Worm (Caenorhabditis elegans): Measurements from ENCODE around the gene F35D11.1.

Gene F35D11.1

DNA sequence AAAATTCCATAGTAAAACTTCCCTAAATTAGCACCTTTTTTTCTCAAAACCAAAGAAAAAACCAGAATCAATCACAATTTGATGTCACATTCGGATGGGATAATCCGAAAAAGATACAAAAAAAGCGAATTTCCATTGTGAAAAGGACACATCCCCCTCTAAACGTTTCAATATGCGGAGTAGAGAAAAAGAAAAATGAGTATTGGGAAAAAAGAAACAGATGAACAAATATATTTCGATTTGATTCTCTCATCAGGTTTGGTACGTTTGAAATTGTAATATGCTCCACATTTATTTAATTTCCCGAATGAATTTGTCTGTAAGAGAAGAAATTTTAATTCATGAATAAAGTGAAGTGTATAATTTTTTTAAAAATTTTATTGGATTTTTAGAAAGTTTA, 31.5 kb downstream of the F35D11.1 start:
- TF ChIP-seq unc-62 (GFP tag; optimal IDR thresholded peaks at IDR 0.05), result no peak

ce11 chrII:4661278-4661677, 34.6 kb downstream of the F35D11.1 start, which contains the start of gene T05A7.13:
Gene T05A7.13 (minus strand): TSS chrII:4661378.
- TF ChIP-seq unc-62 (GFP tag; optimal IDR thresholded peaks at IDR 0.05), result no peak

ce11 chrII:4663186-4663585, 36.5 kb downstream of the F35D11.1 start, which contains the start of gene T05A7.12:
Gene T05A7.12 (minus strand): TSS chrII:4663286.
- no peak for TF ChIP-seq unc-62 (GFP tag; optimal IDR thresholded peaks at IDR 0.05)

ce11 chrII:4665359-4665758, 38.7 kb downstream of the F35D11.1 start, which contains the start of gene T05A7.11:
Gene T05A7.11 (minus strand): TSS chrII:4665459.
- TF ChIP-seq unc-62 (GFP tag; optimal IDR thresholded peaks at IDR 0.05), result no peak

DNA sequence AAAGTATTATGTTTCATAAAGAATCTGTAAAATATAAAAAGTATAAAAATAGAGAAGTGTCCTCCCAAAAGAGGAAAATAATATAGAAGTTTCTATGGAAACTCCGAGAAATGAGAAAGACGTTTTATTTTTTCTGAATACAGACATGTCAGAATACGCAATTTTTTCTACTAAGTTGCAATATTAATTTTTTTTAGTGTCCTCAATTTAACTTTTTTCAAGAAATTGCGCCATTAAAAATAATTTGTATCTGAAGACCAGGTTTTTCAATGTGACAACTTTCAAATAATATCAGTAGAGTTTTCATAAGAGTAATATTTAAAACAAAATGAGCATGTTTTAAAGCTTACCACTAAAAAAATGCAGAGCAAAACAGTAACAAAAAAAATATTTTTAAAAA, 40.9 kb downstream of the F35D11.1 start, which contains the start of gene fut-5:
TSS of gene fut-5 (minus strand) at position 101 of the 400 bp plus-strand sequence.
- TF ChIP-seq unc-62 (GFP tag; optimal IDR thresholded peaks at IDR 0.05), result no peak

DNA sequence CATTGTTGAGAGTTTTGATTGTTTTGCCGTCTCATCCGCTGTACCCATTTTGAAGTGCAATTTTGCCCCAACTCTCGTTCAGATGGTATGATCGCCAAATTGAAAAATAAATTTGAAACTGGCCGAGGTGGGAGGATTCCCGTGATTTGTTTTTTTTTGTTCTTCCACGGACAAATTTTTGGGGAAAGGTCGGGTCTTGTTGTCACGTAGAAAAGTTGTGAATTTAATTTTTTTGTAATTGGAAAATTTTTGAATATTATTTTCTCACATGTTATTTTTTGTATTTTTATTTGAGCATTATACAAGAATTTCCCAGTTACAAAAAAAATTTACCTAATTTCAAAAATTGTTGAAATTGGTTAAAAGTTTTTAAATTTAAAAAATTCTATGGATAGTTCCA, 45.0 kb downstream of the F35D11.1 start, which contains the start of gene T05A7.6:
TSS of gene T05A7.6 (minus strand) at position 101 of the 400 bp plus-strand sequence.
- no peak for TF ChIP-seq unc-62 (GFP tag; optimal IDR thresholded peaks at IDR 0.05)

DNA sequence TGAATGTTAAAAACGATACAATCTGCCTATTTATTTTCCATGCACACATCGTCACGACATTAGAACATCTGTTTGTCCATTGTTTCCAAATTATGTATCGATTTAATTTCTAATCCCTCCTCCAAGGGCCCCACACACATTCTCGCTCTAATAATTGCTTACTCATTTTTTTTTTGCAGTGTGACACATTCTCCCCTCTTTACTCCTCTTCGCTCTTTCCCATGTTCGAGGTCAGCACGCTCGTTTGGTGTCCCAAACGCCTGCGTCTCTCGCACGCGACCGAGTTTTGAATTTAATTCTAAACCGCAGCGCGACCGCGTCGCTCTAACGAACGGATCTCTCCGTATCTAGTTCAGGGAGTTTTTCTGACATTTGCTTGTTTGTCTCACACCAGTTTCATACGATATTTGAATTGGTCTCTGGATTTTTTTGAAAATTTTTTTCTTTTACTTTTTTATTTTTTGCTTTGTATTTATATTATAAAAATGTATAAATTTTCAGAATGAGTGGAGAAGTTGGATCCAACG, 45.9 kb downstream of the F35D11.1 start, which contains the start of the genes clec-140 and hmg-11:
TSS of gene clec-140 (plus strand) at position 477 of the 527 bp plus-strand sequence.
TSS of gene hmg-11 (plus strand) at position 502 of the 527 bp plus-strand sequence.
- TF ChIP-seq unc-62 (GFP tag; optimal IDR thresholded peaks at IDR 0.05), result no peak

DNA sequence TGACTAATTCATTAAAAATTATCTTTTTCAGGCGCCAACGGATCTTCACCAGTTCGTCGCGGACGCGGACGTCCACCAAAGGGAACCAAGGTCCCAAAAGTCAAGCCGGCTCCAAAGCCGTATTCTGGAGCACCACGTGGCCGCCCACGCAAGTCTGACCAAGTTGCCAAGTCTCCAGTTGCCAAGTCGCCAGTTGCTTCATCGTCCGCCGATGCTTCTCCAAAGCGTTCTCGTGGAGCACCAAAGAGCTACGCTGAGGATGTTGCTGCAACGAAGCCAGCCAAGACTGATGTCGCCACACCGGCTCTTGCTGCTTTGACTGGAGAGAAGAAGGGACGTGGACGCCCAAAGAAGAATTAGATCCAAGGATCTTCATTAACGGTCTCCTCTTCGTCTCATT, 46.5 kb downstream of the F35D11.1 start:
- no peak for TF ChIP-seq unc-62 (GFP tag; optimal IDR thresholded peaks at IDR 0.05)

DNA sequence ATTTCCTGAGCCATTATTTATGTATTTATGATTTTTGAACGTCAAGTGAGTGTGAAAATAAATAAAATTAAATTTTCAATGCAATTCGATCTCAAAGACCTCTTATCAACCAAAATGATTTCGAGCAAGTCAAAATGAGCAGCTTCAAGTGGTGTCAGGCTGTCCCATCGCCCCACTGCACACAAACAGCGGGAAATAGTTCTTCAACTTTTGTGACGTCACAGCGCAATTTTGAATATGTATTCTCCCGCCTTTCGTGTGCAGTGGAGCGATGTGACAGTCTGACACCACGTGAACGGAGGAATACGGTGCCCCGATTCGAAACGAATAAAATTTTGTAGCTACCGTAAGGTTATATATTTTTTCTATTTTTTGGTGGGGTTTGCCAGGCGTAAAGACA, 47.0 kb downstream of the F35D11.1 start:
- no peak for TF ChIP-seq unc-62 (GFP tag; optimal IDR thresholded peaks at IDR 0.05)

- TF ChIP-seq unc-62 (GFP tag; optimal IDR thresholded peaks at IDR 0.05), result no peak
Measured at ce11 chrII:4674188-4674587, 47.5 kb downstream of the F35D11.1 start.

DNA sequence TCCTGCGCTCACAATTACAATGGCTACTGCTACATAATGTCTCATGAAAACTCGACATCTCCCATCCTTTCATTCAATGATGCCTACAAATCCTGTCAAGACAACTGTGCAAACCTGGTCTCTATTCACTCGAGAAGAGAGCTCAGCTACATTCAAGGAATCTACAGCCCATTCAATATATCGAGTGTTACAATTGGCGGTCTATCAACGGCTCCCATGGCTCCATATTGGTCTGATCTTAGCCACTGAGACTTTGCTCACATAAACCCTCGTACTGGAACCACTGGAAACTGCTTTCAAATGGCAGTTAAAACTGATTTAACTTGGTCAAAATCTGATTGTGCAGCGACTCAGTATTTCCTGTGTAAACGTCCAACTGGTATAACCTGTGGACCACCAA, 48.8 kb downstream of the F35D11.1 start, which contains the start of gene T05A7.3:
TSS of gene T05A7.3 (plus strand) at position 301 of the 400 bp plus-strand sequence.
- TF ChIP-seq unc-62 (GFP tag; optimal IDR thresholded peaks at IDR 0.05), result no peak

DNA sequence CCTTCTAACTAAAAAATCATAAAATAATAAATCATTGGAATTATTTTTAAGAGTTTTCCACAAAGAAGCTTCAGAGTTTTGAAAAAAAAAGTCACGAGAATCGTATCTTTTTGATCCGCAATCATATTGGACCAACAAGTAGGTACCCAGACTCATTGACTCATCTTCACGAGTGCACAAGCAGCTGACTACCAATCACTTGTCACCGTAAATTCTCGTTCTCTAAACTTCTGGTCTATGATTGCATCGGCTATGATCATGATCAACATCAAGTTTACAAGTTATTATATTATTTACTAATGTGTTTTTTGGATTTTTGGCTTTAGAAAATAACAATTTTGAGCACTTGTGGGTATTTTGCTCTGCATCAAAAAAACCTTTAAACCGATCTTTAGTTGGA, 49.5 kb downstream of the F35D11.1 start:
- TF ChIP-seq unc-62 (GFP tag; optimal IDR thresholded peaks at IDR 0.05), result no peak
